Fruit fly (Drosophila melanogaster): ENCODE results near the gene jub.

Gene jub

DNA sequence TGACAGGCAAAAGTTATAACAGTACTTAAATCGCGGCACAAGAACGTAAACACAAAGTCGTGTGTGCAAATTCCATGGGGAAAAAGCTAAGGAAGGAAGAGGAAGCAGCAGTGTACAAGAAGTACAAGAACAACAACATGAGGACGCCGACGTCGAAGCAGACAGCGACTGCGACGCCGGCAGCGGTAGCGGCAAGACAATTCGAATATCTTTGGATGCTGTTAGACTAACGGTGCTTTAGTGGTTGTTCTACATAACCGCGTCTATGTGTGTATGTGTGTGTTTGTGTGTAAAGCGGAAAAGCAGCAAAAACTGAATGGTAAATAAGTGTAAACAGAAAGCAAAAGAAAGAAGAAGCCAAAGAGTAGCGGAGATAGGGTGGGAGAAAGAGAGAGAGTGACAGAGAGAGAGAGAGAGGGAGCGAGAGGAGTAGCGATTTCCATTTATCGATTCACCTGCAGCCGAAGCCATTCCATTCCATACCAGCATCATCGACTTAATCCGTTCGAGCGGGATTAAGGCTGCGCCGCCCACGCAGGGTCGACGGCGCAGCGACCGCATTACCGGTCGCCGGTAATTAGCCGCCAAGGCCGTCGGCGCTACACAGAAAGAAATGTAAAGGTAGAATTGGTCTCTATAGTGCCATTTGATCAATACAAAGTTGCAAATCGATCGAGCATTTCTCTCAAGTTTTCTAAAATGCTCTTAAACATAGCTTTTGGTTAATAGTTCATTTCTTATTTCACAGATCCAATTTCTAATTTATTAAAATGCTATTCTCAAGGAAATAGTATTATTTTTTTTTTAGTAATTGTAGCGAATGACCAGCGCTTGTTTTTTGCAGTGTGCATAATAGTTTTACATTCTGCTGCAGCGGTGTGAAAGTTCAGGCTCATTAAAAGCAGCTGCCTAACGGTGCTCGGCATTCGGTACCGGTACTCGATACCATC lies 45.9 kb downstream of the jub start (continued):
- TF ChIP-seq az2 (GFP tag; optimal IDR thresholded peaks at IDR 0.05) (peak; percentile 48), CG2889 (GFP tag; IDR thresholded peaks at IDR 0.05) (no peak), cas (GFP tag; IDR thresholded peaks at IDR 0.05) (no peak), CG10431 (GFP tag; optimal IDR thresholded peaks at IDR 0.05) (peak; percentile 27), Aef1 (GFP tag; IDR thresholded peaks at IDR 0.05) (peak; percentile 31; the same call in 1 of the 3 replicates), zen (tag; optimal IDR thresholded peaks at IDR 0.05) (peak; percentile 69), CG2712 (tag; optimal IDR thresholded peaks at IDR 0.05) (peak; percentile 65), slp2 (GFP tag; optimal IDR thresholded peaks at IDR 0.05) (no peak), CG32767 (GFP tag; IDR thresholded peaks at IDR 0.05) (no peak), Ets65A (GFP tag) (peak; percentile 91), CG7839 (tag; optimal IDR thresholded peaks at IDR 0.05) (peak; percentile 72), Hsf (GFP tag; optimal IDR thresholded peaks at IDR 0.05) (peak; percentile 65), exex (tag; optimal IDR thresholded peaks at IDR 0.05) (no peak), trh (GFP tag; optimal IDR thresholded peaks at IDR 0.05) (peak; percentile 5), CG18764 (GFP tag; optimal IDR thresholded peaks at IDR 0.05) (peak; percentile 16), CG14965 (GFP tag; optimal IDR thresholded peaks at IDR 0.05; ENCODE audit: borderline replicate concordance) (no peak), inv (GFP tag; IDR thresholded peaks at IDR 0.05; ENCODE audit: partially characterized antibody) (no peak), slou (GFP tag; optimal IDR thresholded peaks at IDR 0.05) (no peak), CG3065 (GFP tag; optimal IDR thresholded peaks at IDR 0.05) (no peak), CG3847 (GFP tag; IDR thresholded peaks at IDR 0.05) (peak; percentile 35; the same call in 1 of the 2 replicates), Blimp-1 (GFP tag; optimal IDR thresholded peaks at IDR 0.05) (peak; percentile 60), Bgb (GFP tag; IDR thresholded peaks at IDR 0.05; ENCODE audit: partially characterized antibody) (no peak), CG13123 (GFP tag; optimal IDR thresholded peaks at IDR 0.05) (no peak), CG18262 (tag; optimal IDR thresholded peaks at IDR 0.05) (peak; percentile 61), CG14050 (GFP tag; IDR thresholded peaks at IDR 0.05) (peak; percentile 22; the same call in 1 of the 3 replicates), sens (GFP tag) (peak; percentile 93), HLH3B (GFP tag; IDR thresholded peaks at IDR 0.05) (peak; percentile 45; the same call in 1 of the 2 replicates), CG8944 (GFP tag; optimal IDR thresholded peaks at IDR 0.05) (peak; percentile 36), vnd (GFP tag; IDR thresholded peaks at IDR 0.05; ENCODE audit: partially characterized antibody) (no peak), CG17359 (tag; optimal IDR thresholded peaks at IDR 0.05) (peak; percentile 78), en (GFP tag; optimal IDR thresholded peaks at IDR 0.05) (no peak), Hr78 (GFP tag; optimal IDR thresholded peaks at IDR 0.05) (peak in 1 of 2 experiments; percentile 68), tap (tag; optimal IDR thresholded peaks at IDR 0.05) (peak; percentile 18), CG7786 (GFP tag; optimal IDR thresholded peaks at IDR 0.05) (no peak), NFAT (GFP tag; IDR thresholded peaks at IDR 0.05) (no peak), CG15011 (GFP tag; optimal IDR thresholded peaks at IDR 0.05) (peak; percentile 10), her (GFP tag; optimal IDR thresholded peaks at IDR 0.05) (no peak), mam (GFP tag; optimal IDR thresholded peaks at IDR 0.05) (peak; percentile 23), psq (GFP tag; optimal IDR thresholded peaks at IDR 0.05) (peak; percentile 31), Dip2 (GFP tag; IDR thresholded peaks at IDR 0.05) (no peak), lmd (GFP tag; IDR thresholded peaks at IDR 0.05) (peak; percentile 52; the same call in 1 of the 2 replicates), ATbp (GFP tag; optimal IDR thresholded peaks at IDR 0.05) (peak; percentile 67), CG15479 (GFP tag; optimal IDR thresholded peaks at IDR 0.05) (no peak), CG10543 (GFP tag; optimal IDR thresholded peaks at IDR 0.05) (no peak), pros (GFP tag; optimal IDR thresholded peaks at IDR 0.05) (peak; percentile 47), Meics (GFP tag; optimal IDR thresholded peaks at IDR 0.05) (peak; percentile 33), ewg (GFP tag; optimal IDR thresholded peaks at IDR 0.05) (peak; percentile 41), zf30C (GFP tag; optimal IDR thresholded peaks at IDR 0.05) (peak; percentile 41)

Data from whole organism, embryonic.